Fruit fly (Drosophila melanogaster) whole organism, prepupa: ENCODE measurements around the gene solo.

Source experiments
- CG15336 ChIP-seq: fragments of 200-800 bp; sonication (Bioruptor generic); IDR thresholded peaks from 2 replicates; pipeline ENCODE4 v1.3.6; 2022; ENCODE audit warnings: missing biosample characterization, missing genetic modification characterization
- CG3919 ChIP-seq: fragments of 200-800 bp; sonication (Bioruptor generic); optimal IDR thresholded peaks from 3 replicates; lab custom pipeline; 2016; ENCODE audit warnings: missing biosample characterization, missing genetic modification characterization
- CG6163 ChIP-seq: fragments of 200-800 bp; sonication (Bioruptor generic); IDR thresholded peaks from 3 replicates; pipeline ENCODE4 v1.3.6; 2022; ENCODE audit warnings: missing biosample characterization, missing genetic modification characterization
- CG6276 ChIP-seq: fragments of 200-800 bp; sonication (Bioruptor generic); optimal IDR thresholded peaks from 2 replicates; lab custom pipeline; 2017; ENCODE audit warnings: missing biosample characterization, mild to moderate bottlenecking, missing genetic modification characterization
- CG6792 ChIP-seq: fragments of 200-800 bp; sonication (Bioruptor generic); optimal IDR thresholded peaks from 3 replicates; lab custom pipeline; 2016; ENCODE audit warnings: missing biosample characterization, missing genetic modification characterization
- CG6854 ChIP-seq: fragments of 200-800 bp; sonication (Bioruptor generic); optimal IDR thresholded peaks from 2 replicates; lab custom pipeline; 2017; ENCODE audit warnings: missing biosample characterization, mild to moderate bottlenecking, missing genetic modification characterization
- CG8319 ChIP-seq: fragments of 200-800 bp; sonication (Bioruptor generic); optimal IDR thresholded peaks from 3 replicates; lab custom pipeline; 2016; ENCODE audit warnings: missing biosample characterization, missing genetic modification characterization
- Ets21C ChIP-seq: fragments of 200-800 bp; sonication (Bioruptor generic); optimal IDR thresholded peaks from 3 replicates; lab custom pipeline; 2016; ENCODE audit warnings: missing biosample characterization, missing genetic modification characterization
- Hr38 ChIP-seq: sonication (Bioruptor generic); optimal IDR thresholded peaks from 2 replicates; lab custom pipeline; 2016; ENCODE audit warnings: missing biosample characterization, missing genetic modification characterization
- Lpt ChIP-seq: fragments of 200-800 bp; sonication (Bioruptor generic); optimal IDR thresholded peaks from 3 replicates; lab custom pipeline; 2016; ENCODE audit warnings: missing biosample characterization, missing genetic modification characterization

dm6 chr2L:15067832-15068231 is 6.4 kb downstream of the solo start:
- no peak for TF ChIP-seq CG8319
- TF ChIP-seq CG3919, result no peak
- TF ChIP-seq Hr38 (GFP tag; lab: Kevin White, UChicago), result no peak
- TF ChIP-seq CG6276 (GFP tag; lab: Kevin White, UChicago), result no peak
- TF ChIP-seq Ets21C, result no peak
- no peak for TF ChIP-seq CG6792 (GFP tag; lab: Kevin White, UChicago)
- no peak for TF ChIP-seq CG15336
- TF ChIP-seq CG6163 (GFP tag; lab: Robert Waterston, UW), result no peak; the same call in 2 of the 3 replicates
- no peak for TF ChIP-seq Lpt (GFP tag; lab: Kevin White, UChicago)
- TF ChIP-seq CG6854 (GFP tag; lab: Kevin White, UChicago), result no peak
